Fruit fly (Drosophila melanogaster): ENCODE data around the gene CG42327.

DNA sequence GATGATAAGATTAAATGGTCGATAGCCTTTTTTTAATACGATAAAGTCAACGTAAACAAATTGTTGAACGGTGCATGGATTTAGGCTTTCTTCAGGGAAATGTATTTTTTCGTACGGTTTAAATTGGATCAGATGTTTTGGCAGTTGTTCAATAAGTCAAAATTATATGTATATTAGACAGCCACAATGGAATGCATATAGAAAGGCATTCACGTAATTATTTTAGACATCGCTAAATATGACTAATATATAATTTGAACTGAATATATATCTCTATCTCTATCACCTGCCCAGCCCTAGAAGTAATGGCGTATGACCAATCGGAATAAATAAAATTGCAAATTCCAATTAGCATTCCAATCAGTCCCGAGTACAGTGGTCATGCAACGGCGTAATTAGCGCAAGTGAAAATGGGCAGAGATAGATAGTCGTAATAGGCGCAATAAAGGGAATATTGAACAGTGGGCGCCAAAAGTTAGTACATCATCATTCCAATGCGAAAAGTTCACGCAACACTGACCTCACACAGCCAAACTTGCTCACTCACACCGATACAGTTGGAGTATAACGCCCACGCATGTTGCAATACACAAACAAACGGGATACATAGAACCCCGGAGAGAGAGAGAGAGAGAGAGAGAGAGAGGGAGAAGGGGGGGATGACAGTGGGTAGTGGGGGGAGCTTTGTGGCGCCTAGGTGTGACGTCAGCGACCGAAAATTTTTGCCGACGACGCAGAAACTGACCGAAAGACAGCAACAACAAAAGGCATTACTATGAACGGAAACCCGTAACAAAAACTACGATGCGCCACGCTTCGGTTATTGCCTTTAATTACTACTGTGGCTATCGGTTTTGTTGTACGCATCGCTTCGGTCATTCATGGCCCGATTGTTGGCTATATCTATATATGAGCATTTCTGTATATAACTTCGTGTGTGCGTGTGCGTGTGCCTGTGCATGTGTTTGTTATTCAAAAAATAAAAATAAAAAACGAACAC lies 7.3 kb upstream of the CG42327 start:
- TF ChIP-seq Hr38 (GFP tag; optimal IDR thresholded peaks at IDR 0.05) (no peak), ss (GFP tag; optimal IDR thresholded peaks at IDR 0.05) (no peak), Smox (GFP tag; optimal IDR thresholded peaks at IDR 0.05) (no peak), fd85E (GFP tag; optimal IDR thresholded peaks at IDR 0.05) (no peak), Met (GFP tag; optimal IDR thresholded peaks at IDR 0.05) (no peak)
